Worm (Caenorhabditis elegans): ENCODE results near the gene rib-2.

ce11 chrIII:10694294-10694693, 48.3 kb upstream of the rib-2 start, which contains the start of the genes Y39A1A.18 and fmo-3:
- no peak for TF ChIP-seq pha-4 (tag; optimal IDR thresholded peaks at IDR 0.05)
- TF ChIP-seq lsy-2 (tag; optimal IDR thresholded peaks at IDR 0.05) = no peak
- no peak for TF ChIP-seq nhr-12 (tag; optimal IDR thresholded peaks at IDR 0.05)
- TF ChIP-seq lin-32 (GFP tag; optimal IDR thresholded peaks at IDR 0.05) = no peak
- TF ChIP-seq unc-39 (tag; optimal IDR thresholded peaks at IDR 0.05) = no peak
- TF ChIP-seq nhr-28 (tag; optimal IDR thresholded peaks at IDR 0.05) = no peak
- TF ChIP-seq mab-5 (tag; optimal IDR thresholded peaks at IDR 0.05) = no peak
- TF ChIP-seq nhr-76 (tag; optimal IDR thresholded peaks at IDR 0.05) = no peak
- no peak for TF ChIP-seq snpc-4 (tag; optimal IDR thresholded peaks at IDR 0.05)
